Worm (Caenorhabditis elegans): ENCODE measurements around the gene K08D10.11.

The K08D10.11 gene

ce11 chrIV:4216099-4216894 lies 30.3 kb upstream of the K08D10.11 start:
- TF ChIP-seq C38D4.7 (GFP tag; optimal IDR thresholded peaks at IDR 0.05) (no peak), gmeb-2 (tag; optimal IDR thresholded peaks at IDR 0.05) (no peak), dmd-4 (tag; optimal IDR thresholded peaks at IDR 0.05; ENCODE audit: borderline replicate concordance) (no peak), ceh-2 (tag; optimal IDR thresholded peaks at IDR 0.05) (no peak), unc-86 (tag; optimal IDR thresholded peaks at IDR 0.05) (no peak), pros-1 (tag; optimal IDR thresholded peaks at IDR 0.05) (no peak)

ce11 chrIV:4215349-4215748 lies 29.4 kb upstream of the K08D10.11 start:
- TF ChIP-seq dve-1 (tag; optimal IDR thresholded peaks at IDR 0.05) (peak; percentile 63), syd-9 (tag; optimal IDR thresholded peaks at IDR 0.05) (no peak), unc-42 (tag; optimal IDR thresholded peaks at IDR 0.05) (peak; percentile 35), tbx-2 (tag; optimal IDR thresholded peaks at IDR 0.05) (peak; percentile 35), pha-4 (tag; optimal IDR thresholded peaks at IDR 0.05) (no peak), nfya-1 (tag; optimal IDR thresholded peaks at IDR 0.05) (peak; percentile 59), hlh-6 (tag; optimal IDR thresholded peaks at IDR 0.05) (no peak), ceh-18 (tag; optimal IDR thresholded peaks at IDR 0.05) (peak; percentile 22)

ce11 chrIV:4212733-4213132 lies 26.7 kb upstream of the K08D10.11 start:
- TF ChIP-seq elt-2 (tag; optimal IDR thresholded peaks at IDR 0.05) (peak; percentile 59), fkh-6 (tag; optimal IDR thresholded peaks at IDR 0.05) (no peak), odd-2 (tag; optimal IDR thresholded peaks at IDR 0.05) (no peak), ahr-1 (tag; optimal IDR thresholded peaks at IDR 0.05) (no peak), sox-4 (tag; optimal IDR thresholded peaks at IDR 0.05) (no peak), ceh-6 (GFP tag; optimal IDR thresholded peaks at IDR 0.05) (no peak)

- TF ChIP-seq dmd-4 (tag; optimal IDR thresholded peaks at IDR 0.05; ENCODE audit: borderline replicate concordance) (no peak), unc-42 (tag; optimal IDR thresholded peaks at IDR 0.05) (peak; percentile 11)
These were observed 24.9 kb upstream of the K08D10.11 start for ce11 chrIV:4210868-4211267.

ce11 chrIV:4209084-4209483 lies 23.1 kb upstream of the K08D10.11 start:
- TF ChIP-seq fax-1 (tag; optimal IDR thresholded peaks at IDR 0.05) (no peak), ceh-18 (tag; optimal IDR thresholded peaks at IDR 0.05) (no peak), unc-42 (tag; optimal IDR thresholded peaks at IDR 0.05) (no peak), hlh-6 (tag; optimal IDR thresholded peaks at IDR 0.05) (no peak), ztf-16 (tag; optimal IDR thresholded peaks at IDR 0.05) (no peak), ceh-45 (GFP tag; IDR thresholded peaks at IDR 0.05) (no peak), lim-6 (tag; optimal IDR thresholded peaks at IDR 0.05) (no peak), ceh-24 (tag; optimal IDR thresholded peaks at IDR 0.05) (no peak), pag-3 (tag; optimal IDR thresholded peaks at IDR 0.05; ENCODE audit: borderline replicate concordance) (no peak), unc-55 (GFP tag; optimal IDR thresholded peaks at IDR 0.05) (no peak), ceh-31 (tag; optimal IDR thresholded peaks at IDR 0.05) (no peak)

- TF ChIP-seq ceh-45 (GFP tag; IDR thresholded peaks at IDR 0.05) = no peak
- no peak for TF ChIP-seq pros-1 (tag; optimal IDR thresholded peaks at IDR 0.05)
These were observed 21.1 kb upstream of the K08D10.11 start, which contains the start of gene osgn-1 for ce11 chrIV:4207088-4207487. Gene osgn-1, plus strand, starts transcription at chrIV:4207388.

- TF ChIP-seq ceh-14 (tag; optimal IDR thresholded peaks at IDR 0.05) (no peak), C08G9.2 (tag; optimal IDR thresholded peaks at IDR 0.05) (no peak), K09A11.1 (tag; optimal IDR thresholded peaks at IDR 0.05; ENCODE audit: insufficient read depth) (no peak), mec-3 (tag; optimal IDR thresholded peaks at IDR 0.05; ENCODE audit: borderline replicate concordance) (no peak), lin-11 (tag; optimal IDR thresholded peaks at IDR 0.05) (no peak), ceh-2 (tag; optimal IDR thresholded peaks at IDR 0.05) (no peak), Y22D7AL.16 (tag; optimal IDR thresholded peaks at IDR 0.05) (no peak), ceh-45 (GFP tag; IDR thresholded peaks at IDR 0.05) (no peak), nfya-1 (tag; optimal IDR thresholded peaks at IDR 0.05) (no peak), ceh-48 (tag; optimal IDR thresholded peaks at IDR 0.05) (no peak), pha-2 (tag; optimal IDR thresholded peaks at IDR 0.05) (no peak), pros-1 (tag; optimal IDR thresholded peaks at IDR 0.05) (no peak), npax-4 (tag; optimal IDR thresholded peaks at IDR 0.05) (no peak), ceh-34 (tag; optimal IDR thresholded peaks at IDR 0.05) (no peak), elt-2 (tag; optimal IDR thresholded peaks at IDR 0.05) (no peak), ceh-9 (tag; optimal IDR thresholded peaks at IDR 0.05) (no peak), ahr-1 (tag; optimal IDR thresholded peaks at IDR 0.05) (no peak), fkh-6 (tag; optimal IDR thresholded peaks at IDR 0.05) (no peak)
These were observed 18.3 kb upstream of the K08D10.11 start, which contains the start of gene pax-2 for ce11 chrIV:4204275-4204674. Gene pax-2, minus strand, starts transcription at chrIV:4204375.

All from whole organism, late embryonic.